Worm (Caenorhabditis elegans): ENCODE results near the gene fbxa-106.

Gene fbxa-106

DNA sequence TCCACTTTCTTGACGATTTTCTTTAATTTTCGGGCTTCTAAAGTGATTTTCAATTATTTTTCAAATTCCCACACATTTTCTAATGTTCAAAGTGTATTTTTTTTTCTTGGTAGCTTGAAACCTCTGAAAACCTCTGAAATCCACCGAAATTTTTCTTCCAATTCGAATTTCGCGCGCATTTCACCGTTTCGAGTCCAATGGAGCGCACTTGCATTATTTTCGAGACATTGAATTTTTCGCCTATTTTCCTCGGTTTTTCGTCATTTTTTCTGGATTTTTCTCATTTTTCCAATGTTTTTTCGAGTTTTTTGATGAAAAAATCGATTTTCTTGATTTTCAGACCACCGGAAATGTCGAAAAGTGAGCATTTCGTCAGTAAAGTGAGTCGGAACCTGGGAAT is 1.8 kb upstream of the fbxa-106 start, which contains the start of gene slr-2 (continued):
- TF ChIP-seq sup-37 (GFP tag; optimal IDR thresholded peaks at IDR 0.05) (no peak), tbx-2 (tag; optimal IDR thresholded peaks at IDR 0.05) (peak; percentile 49), isw-1 (GFP tag; IDR thresholded peaks at IDR 0.05) (peak; percentile 27; the same call in 1 of the 2 replicates), ces-1 (GFP tag; optimal IDR thresholded peaks at IDR 0.05) (no peak), aha-1 (tag; optimal IDR thresholded peaks at IDR 0.05) (no peak), grh-1 (GFP tag; IDR thresholded peaks at IDR 0.05) (no peak), nhr-71 (tag; optimal IDR thresholded peaks at IDR 0.05) (no peak), efl-3 (GFP tag; optimal IDR thresholded peaks at IDR 0.05) (no peak), nhr-237 (tag; optimal IDR thresholded peaks at IDR 0.05) (no peak), nhr-76 (tag; optimal IDR thresholded peaks at IDR 0.05) (no peak), alr-1 (tag; optimal IDR thresholded peaks at IDR 0.05; ENCODE audit: borderline replicate concordance) (no peak), mab-9 (GFP tag; IDR thresholded peaks at IDR 0.05) (no peak), blmp-1 (tag; optimal IDR thresholded peaks at IDR 0.05) (peak; percentile 38), vab-15 (tag; optimal IDR thresholded peaks at IDR 0.05) (no peak), ceh-63 (GFP tag; optimal IDR thresholded peaks at IDR 0.05) (no peak), unc-30 (tag; optimal IDR thresholded peaks at IDR 0.05) (peak; percentile 9), nhr-12 (tag; optimal IDR thresholded peaks at IDR 0.05) (no peak), dpl-1 (GFP tag; optimal IDR thresholded peaks at IDR 0.05) (peak; percentile 97 to 98 (median 97)), ceh-82 (tag; optimal IDR thresholded peaks at IDR 0.05) (peak; percentile 43 to 77 (median 51)), nhr-90 (tag; optimal IDR thresholded peaks at IDR 0.05; ENCODE audit: poor library complexity) (no peak), skn-1 (tag; optimal IDR thresholded peaks at IDR 0.05) (peak; percentile 49), lir-3 (tag; optimal IDR thresholded peaks at IDR 0.05; ENCODE audit: poor library complexity) (no peak), mdl-1 (tag; optimal IDR thresholded peaks at IDR 0.05) (peak in 1 of 2 experiments; percentile 11), lin-13 (GFP tag; optimal IDR thresholded peaks at IDR 0.05) (peak; percentile 11), tlp-1 (tag; optimal IDR thresholded peaks at IDR 0.05) (no peak), aly-2 (tag; optimal IDR thresholded peaks at IDR 0.05) (peak; percentile 13), pax-3 (tag; optimal IDR thresholded peaks at IDR 0.05) (no peak), hlh-17 (GFP tag; optimal IDR thresholded peaks at IDR 0.05; ENCODE audit: borderline replicate concordance) (no peak), unc-62 (GFP tag; optimal IDR thresholded peaks at IDR 0.05) (no peak), egl-27 (tag; optimal IDR thresholded peaks at IDR 0.05) (no peak), efl-1 (optimal IDR thresholded peaks at IDR 0.05) (peak; percentile 98 to 100), efl-1 (GFP tag; optimal IDR thresholded peaks at IDR 0.05 in 1 of 2) (peak; percentile 99 to 100), hpl-2 (GFP tag; optimal IDR thresholded peaks at IDR 0.05) (peak; percentile 17), nhr-47 (tag; optimal IDR thresholded peaks at IDR 0.05) (no peak)

ce11 chrV:18086174-18086661 is 1.2 kb upstream of the fbxa-106 start, which contains the start of gene Y59A8B.12:
Gene Y59A8B.12, minus strand, starts transcription at chrV:18086224.
- TF ChIP-seq unc-30 (tag; optimal IDR thresholded peaks at IDR 0.05) (no peak), snpc-4 (tag; optimal IDR thresholded peaks at IDR 0.05) (no peak), pag-3 (tag; optimal IDR thresholded peaks at IDR 0.05; ENCODE audit: borderline replicate concordance, insufficient read depth) (no peak), nhr-85 (tag) (peak; percentile 65), nhr-47 (tag; optimal IDR thresholded peaks at IDR 0.05) (no peak), efl-1 (optimal IDR thresholded peaks at IDR 0.05) (peak in 1 of 2 experiments; percentile 88), efl-1 (GFP tag; optimal IDR thresholded peaks at IDR 0.05 in 1 of 2) (peak in 1 of 2 experiments; percentile 62), efl-3 (GFP tag; optimal IDR thresholded peaks at IDR 0.05) (no peak), nhr-90 (tag; optimal IDR thresholded peaks at IDR 0.05; ENCODE audit: poor library complexity) (no peak), unc-130 (tag; optimal IDR thresholded peaks at IDR 0.05) (no peak), elt-3 (tag; optimal IDR thresholded peaks at IDR 0.05) (no peak), grh-1 (GFP tag; IDR thresholded peaks at IDR 0.05) (no peak), sox-4 (tag; optimal IDR thresholded peaks at IDR 0.05) (no peak), ets-5 (GFP tag; IDR thresholded peaks at IDR 0.05) (no peak)
